Fruit fly (Drosophila melanogaster): ENCODE data around the gene CG18231.

The CG18231 gene

dm6 chr3L:18621735-18622421, 14.6 kb downstream of the CG18231 start, which contains the start of gene not (continued):
- TF ChIP-seq CG6683 (GFP tag; optimal IDR thresholded peaks at IDR 0.05): no peak
- TF ChIP-seq CG15011 (GFP tag; optimal IDR thresholded peaks at IDR 0.05): no peak
- TF ChIP-seq Xrp1 (GFP tag; IDR thresholded peaks at IDR 0.05): no peak
- peak; percentile 11 for TF ChIP-seq sqz (GFP tag; optimal IDR thresholded peaks at IDR 0.05)
- TF ChIP-seq Bgb (GFP tag; IDR thresholded peaks at IDR 0.05; ENCODE audit: partially characterized antibody): no peak
- TF ChIP-seq slou (GFP tag; optimal IDR thresholded peaks at IDR 0.05): no peak
- no peak for TF ChIP-seq CG17359 (tag; optimal IDR thresholded peaks at IDR 0.05)
- TF ChIP-seq Hey (tag; optimal IDR thresholded peaks at IDR 0.05): no peak
- no peak for TF ChIP-seq Trl (optimal IDR thresholded peaks at IDR 0.05)
- TF ChIP-seq Trl (GFP tag; optimal IDR thresholded peaks at IDR 0.05): no peak
- no peak for TF ChIP-seq jumu (GFP tag; optimal IDR thresholded peaks at IDR 0.05)
- peak; percentile 90 for TF ChIP-seq crol (GFP tag; IDR thresholded peaks at IDR 0.05)
- TF ChIP-seq Mrtf (GFP tag; IDR thresholded peaks at IDR 0.05): no peak
- TF ChIP-seq aop (GFP tag; IDR thresholded peaks at IDR 0.05): no peak
- TF ChIP-seq E2f1 (GFP tag; IDR thresholded peaks at IDR 0.05): no peak
- TF ChIP-seq CTCF (GFP tag; optimal IDR thresholded peaks at IDR 0.05): no peak
- no peak for TF ChIP-seq H15 (GFP tag; IDR thresholded peaks at IDR 0.05)
- no peak for TF ChIP-seq jigr1 (GFP tag; IDR thresholded peaks at IDR 0.05)
- no peak for TF ChIP-seq CG9215 (GFP tag; IDR thresholded peaks at IDR 0.05)
- TF ChIP-seq CG7928 (GFP tag; optimal IDR thresholded peaks at IDR 0.05): no peak
- TF ChIP-seq CG15479 (GFP tag; optimal IDR thresholded peaks at IDR 0.05): no peak
- no peak for TF ChIP-seq gcm2 (GFP tag; optimal IDR thresholded peaks at IDR 0.05)
- peak; percentile 29 for TF ChIP-seq CG12659 (GFP tag; optimal IDR thresholded peaks at IDR 0.05)
- no peak for TF ChIP-seq CG10462 (GFP tag; optimal IDR thresholded peaks at IDR 0.05)
- 0 out of 2 replicates have a peak, but pooled peaks have one; percentile 82 for TF ChIP-seq Adf1 (GFP tag; IDR thresholded peaks at IDR 0.05)
- no peak for TF ChIP-seq ATbp (GFP tag; optimal IDR thresholded peaks at IDR 0.05)
- TF ChIP-seq sug (tag; optimal IDR thresholded peaks at IDR 0.05): peak; percentile 31
- TF ChIP-seq CG7745 (tag; optimal IDR thresholded peaks at IDR 0.05): no peak
- no peak for TF ChIP-seq CG11723 (GFP tag; optimal IDR thresholded peaks at IDR 0.05)
- TF ChIP-seq amos (GFP tag; IDR thresholded peaks at IDR 0.05; ENCODE audit: partially characterized antibody): no peak
- no peak for TF ChIP-seq MTF-1 (GFP tag; optimal IDR thresholded peaks at IDR 0.05; ENCODE audit: borderline replicate concordance)
- no peak for TF ChIP-seq CG12299 (tag; optimal IDR thresholded peaks at IDR 0.05)
- TF ChIP-seq MESR4 (GFP tag; optimal IDR thresholded peaks at IDR 0.05): peak; percentile 26
- no peak for TF ChIP-seq CG18011 (GFP tag; optimal IDR thresholded peaks at IDR 0.05)
- no peak for TF ChIP-seq unc-4 (GFP tag; IDR thresholded peaks at IDR 0.05; ENCODE audit: partially characterized antibody)
- TF ChIP-seq tin (GFP tag; optimal IDR thresholded peaks at IDR 0.05): no peak
- TF ChIP-seq CG2889 (GFP tag; IDR thresholded peaks at IDR 0.05): no peak
- no peak for TF ChIP-seq pros (GFP tag; optimal IDR thresholded peaks at IDR 0.05)
- TF ChIP-seq CG34376 (GFP tag; optimal IDR thresholded peaks at IDR 0.05): no peak
- no peak for TF ChIP-seq CG3281 (GFP tag; optimal IDR thresholded peaks at IDR 0.05)
- no peak for TF ChIP-seq CG14965 (GFP tag; optimal IDR thresholded peaks at IDR 0.05; ENCODE audit: borderline replicate concordance)
- TF ChIP-seq Hmr (GFP tag; optimal IDR thresholded peaks at IDR 0.05): no peak
- TF ChIP-seq emc (GFP tag; optimal IDR thresholded peaks at IDR 0.05): no peak
- TF ChIP-seq CHES-1-like (GFP tag; optimal IDR thresholded peaks at IDR 0.05): no peak
- TF ChIP-seq Drgx (GFP tag; IDR thresholded peaks at IDR 0.05): no peak
- TF ChIP-seq BEAF-32 (GFP tag; optimal IDR thresholded peaks at IDR 0.05): no peak
